Fruit fly (Drosophila melanogaster): ENCODE measurements around the gene CG5986.
A peak's percentile ranks its signal among the peaks of the same experiment; 100 is the strongest.

The CG5986 gene

DNA sequence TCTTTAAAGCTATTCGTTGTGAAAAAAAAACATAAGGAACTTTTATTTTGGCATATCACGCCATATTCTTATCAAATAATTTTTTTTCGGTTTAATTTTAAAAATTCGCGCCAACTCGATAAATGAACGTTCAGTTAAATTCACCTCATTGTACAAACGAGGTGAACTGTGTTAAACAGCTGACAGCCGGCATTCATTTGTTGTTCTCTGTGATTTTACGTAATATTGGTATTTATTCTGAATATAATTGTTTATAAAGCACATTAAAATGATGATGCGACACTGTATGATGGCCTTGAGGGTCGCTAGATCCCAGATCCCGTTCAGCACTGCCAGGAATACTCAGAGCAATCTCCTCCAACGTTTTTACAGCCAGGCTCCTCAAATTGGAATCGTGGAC is 6.6 kb downstream of the CG5986 start, which contains the start of gene CG6000:
CG6000 (plus strand) TSS at position 165 of the 400 bp plus-strand sequence.
- TF ChIP-seq cic (GFP tag; optimal IDR thresholded peaks at IDR 0.05) (no peak), CG7045 (GFP tag; optimal IDR thresholded peaks at IDR 0.05) (no peak), cnc (optimal IDR thresholded peaks at IDR 0.05) (no peak), tj (GFP tag; optimal IDR thresholded peaks at IDR 0.05) (no peak), ovo (GFP tag; optimal IDR thresholded peaks at IDR 0.05) (no peak), CG11617 (GFP tag; optimal IDR thresholded peaks at IDR 0.05) (no peak), CG33017 (tag; optimal IDR thresholded peaks at IDR 0.05) (no peak), Crg-1 (GFP tag; optimal IDR thresholded peaks at IDR 0.05) (no peak)

DNA sequence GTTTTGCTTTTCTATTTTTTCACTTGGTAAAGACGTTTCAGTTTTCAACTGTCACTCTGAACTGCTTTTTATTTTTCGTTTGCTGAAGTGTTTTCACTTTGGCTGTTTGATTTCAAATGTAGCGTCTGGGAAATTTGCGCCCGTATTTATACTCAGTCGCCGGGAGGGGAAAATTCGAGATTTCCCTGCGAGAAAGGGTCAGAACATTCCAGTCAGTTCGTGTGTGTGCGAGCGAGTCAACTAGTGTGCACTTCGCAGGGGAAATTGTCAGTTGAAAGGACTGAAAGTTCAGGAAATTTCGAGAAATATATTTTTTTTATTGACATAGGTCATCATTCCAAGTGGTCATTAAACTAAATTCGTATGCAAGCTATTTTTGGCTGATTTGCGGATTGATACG is 9.6 kb downstream of the CG5986 start, which contains the start of gene Hsp68:
Hsp68 (minus strand) TSS at position 123 of the 400 bp plus-strand sequence.
- TF ChIP-seq cic (GFP tag; optimal IDR thresholded peaks at IDR 0.05) (peak; percentile 31), CG11617 (GFP tag; optimal IDR thresholded peaks at IDR 0.05) (peak; percentile 2), CG33017 (tag; optimal IDR thresholded peaks at IDR 0.05) (peak; percentile 28), Clk (GFP tag; optimal IDR thresholded peaks at IDR 0.05) (no peak), CG12768 (GFP tag; optimal IDR thresholded peaks at IDR 0.05) (peak; percentile 51), Hr96 (GFP tag; optimal IDR thresholded peaks at IDR 0.05) (no peak), tj (GFP tag; optimal IDR thresholded peaks at IDR 0.05) (peak; percentile 26), pad (GFP tag; optimal IDR thresholded peaks at IDR 0.05) (peak; percentile 100), CG7045 (GFP tag; optimal IDR thresholded peaks at IDR 0.05) (no peak)

DNA sequence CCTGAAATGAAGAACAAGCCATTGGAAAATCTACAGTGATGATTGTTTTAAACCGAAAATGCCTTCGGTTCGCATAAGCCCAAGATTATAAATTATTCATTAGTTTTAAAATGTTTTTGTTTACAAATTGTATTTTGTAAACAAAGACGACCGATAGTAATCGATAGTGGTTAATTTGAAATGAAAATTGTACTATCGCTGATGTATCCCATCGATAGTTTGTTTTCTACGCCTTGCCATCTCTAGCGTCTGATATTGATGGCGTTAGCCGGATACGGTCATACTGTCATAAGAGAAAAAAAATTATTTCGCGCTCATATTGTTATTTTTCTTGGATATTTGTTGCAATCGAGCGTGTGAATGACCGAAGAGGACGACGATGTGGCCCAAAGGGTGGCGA is 10.5 kb downstream of the CG5986 start, which contains the start of gene SMC1:
SMC1 (plus strand) TSS at position 247 of the 400 bp plus-strand sequence.
- TF ChIP-seq CG7045 (GFP tag; optimal IDR thresholded peaks at IDR 0.05), result peak; percentile 35
- no peak for TF ChIP-seq CG5204 (GFP tag; optimal IDR thresholded peaks at IDR 0.05)
- TF ChIP-seq CG11617 (GFP tag; optimal IDR thresholded peaks at IDR 0.05), result peak; percentile 21
- peak; percentile 54 for TF ChIP-seq CG7101 (tag; optimal IDR thresholded peaks at IDR 0.05)
- peak; percentile 6 for TF ChIP-seq CG14711 (tag; optimal IDR thresholded peaks at IDR 0.05)
- TF ChIP-seq Hr96 (GFP tag; optimal IDR thresholded peaks at IDR 0.05), result no peak
- TF ChIP-seq Crg-1 (GFP tag; optimal IDR thresholded peaks at IDR 0.05), result peak; percentile 49
- TF ChIP-seq tj (GFP tag; optimal IDR thresholded peaks at IDR 0.05), result peak; percentile 33
- TF ChIP-seq Clk (GFP tag; optimal IDR thresholded peaks at IDR 0.05), result peak; percentile 59
- TF ChIP-seq kay (GFP tag; ENCODE audit: borderline replicate concordance), result no peak
- TF ChIP-seq CG12768 (GFP tag; optimal IDR thresholded peaks at IDR 0.05), result no peak
- TF ChIP-seq Mnt (GFP tag; optimal IDR thresholded peaks at IDR 0.05), result peak; percentile 40
- no peak for TF ChIP-seq CG33017 (tag; optimal IDR thresholded peaks at IDR 0.05)
- no peak for TF ChIP-seq ovo (GFP tag; optimal IDR thresholded peaks at IDR 0.05)
- peak; percentile 81 for TF ChIP-seq cic (GFP tag; optimal IDR thresholded peaks at IDR 0.05)
- peak; percentile 66 for TF ChIP-seq CG1620 (GFP tag; optimal IDR thresholded peaks at IDR 0.05)
- TF ChIP-seq bab1 (GFP tag; optimal IDR thresholded peaks at IDR 0.05), result peak; percentile 72

DNA sequence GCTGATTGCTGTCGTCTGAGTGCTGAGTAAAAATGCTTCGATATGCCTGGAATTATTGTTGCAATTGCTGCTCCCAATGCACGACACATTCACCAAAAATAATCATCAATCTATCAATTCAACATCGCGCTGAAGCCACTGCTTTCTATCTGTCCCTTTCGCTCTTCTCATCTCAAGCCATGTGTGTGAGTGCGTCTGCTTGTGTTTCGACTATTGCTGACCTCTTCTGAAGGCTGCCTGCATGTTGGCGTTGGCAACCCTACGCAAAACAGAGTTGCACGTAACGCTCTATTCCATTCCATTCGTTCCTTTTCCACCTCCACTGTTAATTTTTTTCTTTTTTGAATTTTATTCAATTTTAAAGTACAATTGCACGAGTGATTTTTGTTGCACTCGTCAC is 18.1 kb downstream of the CG5986 start:
- TF ChIP-seq CG14711 (tag; optimal IDR thresholded peaks at IDR 0.05) (no peak), CG7045 (GFP tag; optimal IDR thresholded peaks at IDR 0.05) (no peak), CG7101 (tag; optimal IDR thresholded peaks at IDR 0.05) (no peak), CG1620 (GFP tag; optimal IDR thresholded peaks at IDR 0.05) (no peak), toe (GFP tag; optimal IDR thresholded peaks at IDR 0.05) (no peak), ovo (GFP tag; optimal IDR thresholded peaks at IDR 0.05) (no peak), pad (GFP tag; optimal IDR thresholded peaks at IDR 0.05) (no peak), tj (GFP tag; optimal IDR thresholded peaks at IDR 0.05) (no peak), cic (GFP tag; optimal IDR thresholded peaks at IDR 0.05) (no peak), kay (GFP tag; ENCODE audit: borderline replicate concordance) (no peak), Crg-1 (GFP tag; optimal IDR thresholded peaks at IDR 0.05) (no peak), Mnt (GFP tag; optimal IDR thresholded peaks at IDR 0.05) (no peak), CG12768 (GFP tag; optimal IDR thresholded peaks at IDR 0.05) (no peak), cnc (optimal IDR thresholded peaks at IDR 0.05) (no peak), CG33017 (tag; optimal IDR thresholded peaks at IDR 0.05) (no peak), Clk (GFP tag; optimal IDR thresholded peaks at IDR 0.05) (no peak), bab1 (GFP tag; optimal IDR thresholded peaks at IDR 0.05) (no peak), CG5204 (GFP tag; optimal IDR thresholded peaks at IDR 0.05) (no peak), CG11617 (GFP tag; optimal IDR thresholded peaks at IDR 0.05) (no peak)

DNA sequence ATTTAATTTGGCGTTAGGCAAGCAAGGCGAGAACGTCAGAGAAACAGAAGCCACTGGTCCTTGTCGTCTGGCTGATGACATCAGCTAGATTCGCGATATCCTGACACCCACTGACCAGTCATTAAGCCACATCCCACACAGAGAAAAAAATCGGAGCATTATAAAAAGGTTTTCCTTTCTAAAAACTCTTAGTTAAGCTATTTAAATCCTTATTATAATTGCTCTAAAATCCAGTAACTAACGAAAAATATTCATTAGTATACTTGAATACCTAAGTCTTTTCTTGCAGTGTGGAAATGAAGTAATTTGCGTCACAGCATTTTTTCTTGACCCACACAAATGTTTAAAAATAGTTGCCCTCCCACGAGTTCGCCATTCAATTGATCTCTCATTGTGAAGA is 21.2 kb downstream of the CG5986 start:
- TF ChIP-seq CG1620 (GFP tag; optimal IDR thresholded peaks at IDR 0.05), result no peak
- no peak for TF ChIP-seq CG14711 (tag; optimal IDR thresholded peaks at IDR 0.05)
- TF ChIP-seq pad (GFP tag; optimal IDR thresholded peaks at IDR 0.05), result no peak
- TF ChIP-seq Crg-1 (GFP tag; optimal IDR thresholded peaks at IDR 0.05), result no peak
- no peak for TF ChIP-seq CG33017 (tag; optimal IDR thresholded peaks at IDR 0.05)
- no peak for TF ChIP-seq CG7045 (GFP tag; optimal IDR thresholded peaks at IDR 0.05)
- no peak for TF ChIP-seq cic (GFP tag; optimal IDR thresholded peaks at IDR 0.05)
- TF ChIP-seq CG11617 (GFP tag; optimal IDR thresholded peaks at IDR 0.05), result no peak
- no peak for TF ChIP-seq CG5204 (GFP tag; optimal IDR thresholded peaks at IDR 0.05)
- no peak for TF ChIP-seq bab1 (GFP tag; optimal IDR thresholded peaks at IDR 0.05)
- no peak for TF ChIP-seq CG7101 (tag; optimal IDR thresholded peaks at IDR 0.05)
- no peak for TF ChIP-seq tj (GFP tag; optimal IDR thresholded peaks at IDR 0.05)
- TF ChIP-seq kay (GFP tag; ENCODE audit: borderline replicate concordance), result no peak
- no peak for TF ChIP-seq CG12768 (GFP tag; optimal IDR thresholded peaks at IDR 0.05)
- no peak for TF ChIP-seq toe (GFP tag; optimal IDR thresholded peaks at IDR 0.05)
- TF ChIP-seq Mnt (GFP tag; optimal IDR thresholded peaks at IDR 0.05), result no peak

DNA sequence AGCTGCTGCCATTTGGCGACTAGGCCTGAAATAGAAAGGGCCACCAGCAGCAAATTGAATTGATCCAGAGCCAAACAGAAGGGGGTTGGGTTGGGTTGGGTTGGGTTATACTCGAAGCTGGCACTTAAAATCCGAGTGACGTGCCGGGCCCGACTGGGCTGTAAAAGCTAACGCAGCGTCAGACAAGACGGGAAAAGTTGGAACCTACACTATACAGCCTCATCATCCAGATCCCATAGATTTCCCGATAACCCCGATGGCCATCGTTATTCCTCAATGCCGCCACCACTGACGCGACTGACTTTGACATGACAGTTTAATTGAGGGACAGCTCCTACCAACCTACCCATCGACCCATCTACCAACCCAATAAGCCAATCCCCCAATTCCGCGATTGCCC is 22.4 kb downstream of the CG5986 start:
- no peak for TF ChIP-seq CG12768 (GFP tag; optimal IDR thresholded peaks at IDR 0.05)
- TF ChIP-seq CG5204 (GFP tag; optimal IDR thresholded peaks at IDR 0.05), result no peak
- no peak for TF ChIP-seq Mnt (GFP tag; optimal IDR thresholded peaks at IDR 0.05)

All from whole organism, adult.